Fruit fly (Drosophila melanogaster) whole organism, embryonic: ENCODE results near the gene CG42554.
A peak's percentile ranks its signal among the peaks of the same experiment; 100 is the strongest.

Experiments used
- Asciz ChIP-seq: fragments of 200-800 bp; sonication (Bioruptor generic); optimal IDR thresholded peaks from 2 replicates; lab custom pipeline; 2017; ENCODE audit warnings: missing biosample characterization, mild to moderate bottlenecking, missing genetic modification characterization, missing genetic modification reagents
- CG11085 ChIP-seq: fragments of 200-800 bp; sonication (Bioruptor generic); IDR thresholded peaks from 2 replicates; pipeline ENCODE4 v1.3.6; 2022; ENCODE audit warnings: missing biosample characterization, missing genetic modification characterization
- CG11247 ChIP-seq: fragments of 200-800 bp; sonication (Bioruptor generic); IDR thresholded peaks from 2 replicates; pipeline ENCODE4 v1.3.6; 2022; ENCODE audit warnings: missing biosample characterization, missing genetic modification characterization
- CG11456 ChIP-seq: fragments of 200-800 bp; sonication (Bioruptor generic); IDR thresholded peaks from 3 replicates; pipeline ENCODE4 v1.3.6; 2022; ENCODE audit warnings: missing biosample characterization, missing genetic modification characterization
- CG11696 ChIP-seq: fragments of 200-800 bp; sonication (Bioruptor generic); IDR thresholded peaks from 2 replicates; pipeline ENCODE4 v1.3.6; 2022; ENCODE audit warnings: missing biosample characterization, missing genetic modification characterization
- CG12104 ChIP-seq: fragments of 200-800 bp; sonication (Bioruptor generic); optimal IDR thresholded peaks from 3 replicates; lab custom pipeline; 2016; ENCODE audit warnings: missing biosample characterization, missing genetic modification characterization
- CG13424 ChIP-seq: fragments of 200-800 bp; sonication (Bioruptor generic); optimal IDR thresholded peaks from 2 replicates; lab custom pipeline; 2019; ENCODE audit warnings: missing biosample characterization, mild to moderate bottlenecking, missing genetic modification characterization, moderate library complexity
- CG13894 ChIP-seq: fragments of 200-800 bp; sonication (Bioruptor generic); optimal IDR thresholded peaks from 3 replicates; lab custom pipeline; 2018; ENCODE audit warnings: missing biosample characterization, mild to moderate bottlenecking, missing genetic modification characterization, moderate library complexity
- CG1529 ChIP-seq: fragments of 200-800 bp; sonication (Bioruptor generic); optimal IDR thresholded peaks from 3 replicates; lab custom pipeline; 2018; ENCODE audit warnings: missing biosample characterization, missing genetic modification characterization
- CG15696 ChIP-seq: fragments of 200-800 bp; sonication (Bioruptor generic); optimal IDR thresholded peaks from 2 replicates; lab custom pipeline; 2019; ENCODE audit warnings: missing biosample characterization, mild to moderate bottlenecking, missing genetic modification characterization, moderate library complexity
- CG17328 ChIP-seq: fragments of 200-800 bp; sonication (Bioruptor generic); IDR thresholded peaks from 2 replicates; pipeline ENCODE4 v1.3.6; 2022; ENCODE audit warnings: missing biosample characterization, missing genetic modification characterization
- CG1832 ChIP-seq: fragments of 200-800 bp; sonication (Bioruptor generic); optimal IDR thresholded peaks from 2 replicates; lab custom pipeline; 2017; ENCODE audit warnings: missing biosample characterization, mild to moderate bottlenecking, missing genetic modification characterization, inconsistent platforms
- CG4328 ChIP-seq: fragments of 200-800 bp; sonication (Bioruptor generic); optimal IDR thresholded peaks from 3 replicates; lab custom pipeline; 2017; ENCODE audit warnings: missing biosample characterization, missing genetic modification reagents, missing genetic modification characterization
- CG4820 ChIP-seq: fragments of 200-800 bp; sonication (Bioruptor generic); optimal IDR thresholded peaks from 3 replicates; lab custom pipeline; 2016; ENCODE audit warnings: missing biosample characterization, missing genetic modification characterization
- CG6813 ChIP-seq: fragments of 200-800 bp; sonication (Bioruptor generic); optimal IDR thresholded peaks from 2 replicates; lab custom pipeline; 2017; ENCODE audit warnings: missing biosample characterization, missing genetic modification characterization, mild to moderate bottlenecking, moderate library complexity, missing genetic modification reagents
- CG8359 ChIP-seq: fragments of 200-800 bp; sonication (Bioruptor generic); optimal IDR thresholded peaks from 2 replicates; lab custom pipeline; 2017; ENCODE audit warnings: missing biosample characterization, mild to moderate bottlenecking, missing genetic modification characterization, borderline replicate concordance
- Chrac-16 ChIP-seq: fragments of 200-800 bp; sonication (Bioruptor generic); optimal IDR thresholded peaks from 3 replicates; lab custom pipeline; 2016; ENCODE audit warnings: missing biosample characterization, missing genetic modification characterization
- CoRest ChIP-seq: fragments of 200-800 bp; sonication (Bioruptor generic); optimal IDR thresholded peaks from 3 replicates; lab custom pipeline; 2018; ENCODE audit warnings: missing biosample characterization, mild to moderate bottlenecking, missing genetic modification characterization, moderate library complexity
- D19B ChIP-seq: fragments of 200-800 bp; sonication (Bioruptor generic); optimal IDR thresholded peaks from 2 replicates; lab custom pipeline; 2017; ENCODE audit warnings: missing biosample characterization, mild to moderate bottlenecking, missing genetic modification characterization
- ERR ChIP-seq: fragments of 200-800 bp; sonication (Bioruptor generic); optimal IDR thresholded peaks from 2 replicates; lab custom pipeline; 2016; ENCODE audit warnings: missing biosample characterization, missing genetic modification characterization
- Eip74EF ChIP-seq, 2 experiments: fragments of 200-800 bp in 1 of 2; fragments of >200 bp in 1 of 2; sonication (Bioruptor generic) in 1 of 2; optimal IDR thresholded peaks; 2 replicates each; lab custom pipeline; 2017 to 2019; ENCODE audit warnings: missing biosample characterization in 2 of 2, missing genetic modification characterization in 2 of 2, mild to moderate bottlenecking in 1 of 2, moderate library complexity in 1 of 2
- Fer2 ChIP-seq: fragments of 200-800 bp; sonication (Bioruptor generic); optimal IDR thresholded peaks from 2 replicates; lab custom pipeline; 2018; ENCODE audit warnings: missing biosample characterization, mild to moderate bottlenecking, missing genetic modification characterization, moderate library complexity
- Gsc ChIP-seq: fragments of 200-800 bp; sonication (Bioruptor generic); IDR thresholded peaks from 2 replicates; pipeline ENCODE4 v1.3.6; 2022; ENCODE audit warnings: missing biosample characterization, missing genetic modification characterization
- H15 ChIP-seq: fragments of 200-800 bp; sonication (Bioruptor generic); IDR thresholded peaks from 3 replicates; pipeline ENCODE4 v1.3.6; 2022; ENCODE audit warnings: missing biosample characterization, missing genetic modification characterization
- H2.0 ChIP-seq: fragments of 200-800 bp; sonication (Bioruptor generic); IDR thresholded peaks from 2 replicates; pipeline ENCODE4 v1.3.6; 2022; ENCODE audit warnings: missing biosample characterization, missing genetic modification characterization
- Hmr ChIP-seq: fragments of 200-800 bp; sonication (Bioruptor generic); optimal IDR thresholded peaks from 3 replicates; lab custom pipeline; 2017; ENCODE audit warnings: mild to moderate bottlenecking, missing biosample characterization, missing genetic modification reagents, missing genetic modification characterization
- Lhr ChIP-seq: fragments of 200-800 bp; sonication (Bioruptor generic); optimal IDR thresholded peaks from 3 replicates; lab custom pipeline; 2017; ENCODE audit warnings: mild to moderate bottlenecking, missing biosample characterization, missing genetic modification reagents, missing genetic modification characterization
- Lpt ChIP-seq: fragments of >200 bp; optimal IDR thresholded peaks from 2 replicates; lab custom pipeline; 2018; ENCODE audit warnings: missing biosample characterization, missing genetic modification characterization
- NC2α ChIP-seq: fragments of 200-800 bp; sonication (Bioruptor generic); optimal IDR thresholded peaks from 2 replicates; lab custom pipeline; 2016; ENCODE audit warnings: missing biosample characterization, missing genetic modification characterization
- Nf-YC ChIP-seq: fragments of 200-800 bp; optimal IDR thresholded peaks from 3 replicates; lab custom pipeline; 2019; ENCODE audit warnings: missing biosample characterization, mild to moderate bottlenecking, missing genetic modification characterization, moderate library complexity
- Rfx ChIP-seq: fragments of 200-800 bp; sonication (Bioruptor generic); IDR thresholded peaks from 2 replicates; pipeline ENCODE4 v1.3.6; 2022; ENCODE audit warnings: missing biosample characterization, missing genetic modification characterization
- Rx ChIP-seq: fragments of 200-800 bp; sonication (Bioruptor generic); IDR thresholded peaks from 2 replicates; pipeline ENCODE4 v1.3.6; 2022; ENCODE audit warnings: missing biosample characterization, missing genetic modification characterization
- Trl ChIP-seq, 3 experiments: fragments of >200 bp in 2 of 3; fragments of 200-800 bp in 1 of 3; sonication (Bioruptor generic) in 1 of 3; optimal IDR thresholded peaks; 2 replicates in 1 of 3; 3 replicates in 2 of 3; lab custom pipeline; 2016 to 2017; ENCODE audit warnings: missing biosample characterization in 1 of 3, missing genetic modification characterization in 1 of 3
- esg ChIP-seq: fragments of 200-800 bp; sonication (Bioruptor generic); conservative IDR thresholded peaks from 2 replicates; pipeline ENCODE4 v1.3.6; 2022; ENCODE audit warnings: missing biosample characterization, missing genetic modification characterization
- gem ChIP-seq: fragments of 200-800 bp; sonication (Bioruptor generic); optimal IDR thresholded peaks from 2 replicates; lab custom pipeline; 2019; ENCODE audit warnings: missing biosample characterization, mild to moderate bottlenecking, missing genetic modification characterization, moderate library complexity
- gt ChIP-seq: fragments of 200-800 bp; sonication (Bioruptor generic); IDR thresholded peaks from 2 replicates; pipeline ENCODE4 v1.3.6; 2022; ENCODE audit warnings: missing biosample characterization, missing genetic modification characterization
- h ChIP-seq: fragments of >200 bp; optimal IDR thresholded peaks from 2 replicates; lab custom pipeline; 2017
- kni ChIP-seq: fragments of 200-800 bp; sonication (Bioruptor generic); optimal IDR thresholded peaks from 3 replicates; lab custom pipeline; 2017; ENCODE audit warnings: mild to moderate bottlenecking, missing biosample characterization, missing genetic modification reagents, missing genetic modification characterization
- otp ChIP-seq: fragments of 200-800 bp; sonication (Bioruptor generic); IDR thresholded peaks from 3 replicates; pipeline ENCODE4, ENCODE4 v1.3.6; 2022; ENCODE audit warnings: missing biosample characterization, missing genetic modification characterization
- pb ChIP-seq: fragments of 200-800 bp; sonication (Bioruptor generic); optimal IDR thresholded peaks from 3 replicates; lab custom pipeline; 2016; ENCODE audit warnings: missing biosample characterization, missing genetic modification characterization
- pfk ChIP-seq: fragments of 200-800 bp; sonication (Bioruptor generic); optimal IDR thresholded peaks from 2 replicates; lab custom pipeline; 2018; ENCODE audit warnings: missing biosample characterization, mild to moderate bottlenecking, missing genetic modification characterization, moderate library complexity
- run ChIP-seq: fragments of 200-800 bp; sonication (Bioruptor generic); optimal IDR thresholded peaks from 3 replicates; lab custom pipeline; 2018; ENCODE audit warnings: missing biosample characterization, mild to moderate bottlenecking, missing genetic modification characterization
- sqz ChIP-seq: fragments of 200-800 bp; sonication (Bioruptor generic); optimal IDR thresholded peaks from 3 replicates; lab custom pipeline; 2018; ENCODE audit warnings: missing biosample characterization, mild to moderate bottlenecking, missing genetic modification characterization
- tio ChIP-seq: fragments of 200-800 bp; sonication (Bioruptor generic); optimal IDR thresholded peaks from 2 replicates; lab custom pipeline; 2017; ENCODE audit warnings: missing biosample characterization, missing genetic modification characterization, inconsistent platforms
- vnd ChIP-seq: fragments of 200-800 bp; sonication (Bioruptor generic); IDR thresholded peaks from 3 replicates; pipeline ENCODE4 v1.3.6; 2022; ENCODE audit warnings: missing biosample characterization, missing genetic modification characterization; ENCODE audit not compliant: partially characterized antibody
- yki ChIP-seq: fragments of >200 bp; optimal IDR thresholded peaks from 3 replicates; lab custom pipeline; 2018
- zen ChIP-seq: fragments of 200-800 bp; sonication (Bioruptor generic); optimal IDR thresholded peaks from 3 replicates; lab custom pipeline; 2018; ENCODE audit warnings: missing biosample characterization, mild to moderate bottlenecking, missing genetic modification characterization, moderate library complexity
- zfh1 ChIP-seq: fragments of 200-800 bp; sonication (Bioruptor generic); IDR thresholded peaks from 3 replicates; pipeline ENCODE4 v1.3.6; 2022; ENCODE audit warnings: missing biosample characterization, missing genetic modification characterization
- zfh2 ChIP-seq: fragments of 200-800 bp; sonication (Bioruptor generic); optimal IDR thresholded peaks from 2 replicates; lab custom pipeline; 2016; ENCODE audit warnings: missing biosample characterization, missing genetic modification characterization

Gene CG42554

dm6 chr3L:796926-797802, 38.3 kb upstream of the CG42554 start (continued):
- TF ChIP-seq Rx (GFP tag; lab: Robert Waterston, UW) (peak; percentile 29; the same call in 1 of the 2 replicates), kni (GFP tag; lab: Kevin White, UChicago) (no peak), Gsc (no peak), D19B (GFP tag; lab: Kevin White, UChicago) (peak; percentile 15), gem (tag; lab: Kevin White, UChicago) (peak; percentile 79), CG11696 (GFP tag; lab: Robert Waterston, UW) (no peak), tio (GFP tag; lab: Kevin White, UChicago) (no peak), esg (no peak), CG8359 (GFP tag; lab: Kevin White, UChicago) (no peak), CG4328 (GFP tag; lab: Kevin White, UChicago) (no peak), CG11456 (GFP tag; lab: Robert Waterston, UW) (0 out of 3 replicates have a peak, but pooled peaks have one; percentile 11), CG6813 (GFP tag; lab: Kevin White, UChicago) (peak; percentile 68), CG11085 (no peak), CG4820 (GFP tag; lab: Kevin White, UChicago) (peak; percentile 39), gt (GFP tag; lab: Robert Waterston, UW) (no peak), H2.0 (no peak), ERR (GFP tag; lab: Kevin White, UChicago) (no peak), h (no peak), run (tag; lab: Kevin White, UChicago) (peak; percentile 38), pfk (GFP tag; lab: Kevin White, UChicago) (no peak), CG12104 (no peak), Lhr (GFP tag; lab: Kevin White, UChicago) (no peak), Asciz (GFP tag; lab: Kevin White, UChicago) (peak; percentile 47), zfh2 (GFP tag; lab: Kevin White, UChicago) (no peak), CG1529 (GFP tag; lab: Kevin White, UChicago) (no peak), CG13424 (peak; percentile 32), CG17328 (GFP tag; lab: Robert Waterston, UW) (peak; percentile 40; the same call in 1 of the 2 replicates), NC2α (GFP tag; lab: Kevin White, UChicago) (no peak), Trl (optimal IDR thresholded peaks at IDR 0.05; lab: Kevin White, UChicago) (no peak), Trl (GFP tag; optimal IDR thresholded peaks at IDR 0.05; lab: Kevin White, UChicago) (no peak), zen (tag; lab: Kevin White, UChicago) (no peak), yki (lab: Kevin White, UChicago) (no peak), CG13894 (tag; lab: Kevin White, UChicago) (peak; percentile 56), vnd (GFP tag; lab: Robert Waterston, UW) (no peak), Rfx (peak; percentile 81), Fer2 (tag; lab: Kevin White, UChicago) (peak; percentile 36), Chrac-16 (no peak), sqz (peak; percentile 29), Nf-YC (tag; lab: Kevin White, UChicago) (peak; percentile 9), H15 (GFP tag; lab: Robert Waterston, UW) (peak; percentile 45; the same call in 1 of the 3 replicates), pb (GFP tag; lab: Kevin White, UChicago) (no peak), zfh1 (GFP tag; lab: Robert Waterston, UW) (peak; percentile 50; the same call in 2 of the 3 replicates), Hmr (GFP tag; lab: Kevin White, UChicago) (peak; percentile 72), CoRest (peak; percentile 53), Eip74EF (GFP tag; optimal IDR thresholded peaks at IDR 0.05; lab: Kevin White, UChicago) (peak in 1 of 2 experiments; percentile 48), CG1832 (GFP tag; lab: Kevin White, UChicago) (no peak), CG11247 (GFP tag; lab: Robert Waterston, UW) (0 out of 2 replicates have a peak, but pooled peaks have one; percentile 21), CG15696 (tag; lab: Kevin White, UChicago) (peak; percentile 23), Lpt (no peak), otp (no peak)
